Fruit fly (Drosophila melanogaster) whole organism, embryonic: ENCODE results near the gene CG34334.

Source experiments
- Blimp-1 ChIP-seq: fragments of 200-800 bp; sonication (Bioruptor generic); optimal IDR thresholded peaks from 3 replicates; lab custom pipeline; 2018; ENCODE audit warnings: missing biosample characterization, missing genetic modification characterization, mild to moderate bottlenecking, moderate library complexity, missing genetic modification reagents
- CG10274 ChIP-seq: fragments of 200-800 bp; sonication (Bioruptor generic); optimal IDR thresholded peaks from 3 replicates; lab custom pipeline; 2017; ENCODE audit warnings: missing biosample characterization, mild to moderate bottlenecking, missing genetic modification characterization
- CG1233 ChIP-seq: fragments of 200-800 bp; sonication (Bioruptor generic); optimal IDR thresholded peaks from 4 replicates; lab custom pipeline; 2018; ENCODE audit warnings: missing biosample characterization, mild to moderate bottlenecking, missing genetic modification characterization
- CG14014 ChIP-seq: fragments of 200-800 bp; sonication (Bioruptor generic); IDR thresholded peaks from 2 replicates; pipeline ENCODE4 v1.3.6; 2022; ENCODE audit warnings: missing biosample characterization, missing genetic modification characterization
- CG14050 ChIP-seq: fragments of 200-800 bp; sonication (Bioruptor generic); IDR thresholded peaks from 3 replicates; pipeline ENCODE4 v1.3.6; 2022; ENCODE audit warnings: missing biosample characterization, missing genetic modification characterization
- CG14667 ChIP-seq: fragments of 200-800 bp; sonication (Bioruptor generic); IDR thresholded peaks from 2 replicates; pipeline ENCODE4 v1.3.6; 2022; ENCODE audit warnings: missing biosample characterization, missing genetic modification characterization
- CG14860 ChIP-seq: fragments of 200-800 bp; sonication (Bioruptor generic); IDR thresholded peaks from 3 replicates; pipeline ENCODE4 v1.3.6; 2022; ENCODE audit warnings: missing biosample characterization, missing genetic modification characterization; ENCODE audit not compliant: partially characterized antibody
- CG15479 ChIP-seq: fragments of 200-800 bp; sonication (Bioruptor generic); optimal IDR thresholded peaks from 3 replicates; lab custom pipeline; 2019; ENCODE audit warnings: missing biosample characterization, mild to moderate bottlenecking, missing genetic modification characterization, moderate library complexity
- CG15696 ChIP-seq: fragments of 200-800 bp; sonication (Bioruptor generic); optimal IDR thresholded peaks from 2 replicates; lab custom pipeline; 2019; ENCODE audit warnings: missing biosample characterization, mild to moderate bottlenecking, missing genetic modification characterization, moderate library complexity
- CG17912 ChIP-seq: fragments of 200-800 bp; sonication (Bioruptor generic); optimal IDR thresholded peaks from 2 replicates; lab custom pipeline; 2018; ENCODE audit warnings: missing biosample characterization, mild to moderate bottlenecking, missing genetic modification characterization
- CG1832 ChIP-seq: fragments of 200-800 bp; sonication (Bioruptor generic); optimal IDR thresholded peaks from 2 replicates; lab custom pipeline; 2017; ENCODE audit warnings: missing biosample characterization, mild to moderate bottlenecking, missing genetic modification characterization, inconsistent platforms
- CG18619 ChIP-seq: fragments of 200-800 bp; sonication (Bioruptor generic); optimal IDR thresholded peaks from 3 replicates; lab custom pipeline; 2017; ENCODE audit warnings: missing biosample characterization, mild to moderate bottlenecking, missing genetic modification characterization
- CG2129 ChIP-seq: fragments of 200-800 bp; sonication (Bioruptor generic); IDR thresholded peaks from 2 replicates; pipeline ENCODE4 v1.3.6; 2022; ENCODE audit warnings: missing biosample characterization, missing genetic modification characterization; ENCODE audit not compliant: partially characterized antibody
- CG2199 ChIP-seq: fragments of 200-800 bp; sonication (Bioruptor generic); IDR thresholded peaks from 3 replicates; pipeline ENCODE4 v1.3.6; 2022; ENCODE audit warnings: missing biosample characterization, missing genetic modification characterization
- CG3407 ChIP-seq: fragments of 200-800 bp; sonication (Bioruptor generic); optimal IDR thresholded peaks from 2 replicates; lab custom pipeline; 2018; ENCODE audit warnings: missing biosample characterization, mild to moderate bottlenecking, missing genetic modification characterization
- CG43689 ChIP-seq: fragments of 200-800 bp; sonication (Bioruptor generic); IDR thresholded peaks from 2 replicates; pipeline ENCODE4 v1.3.6; 2022; ENCODE audit warnings: missing biosample characterization, missing genetic modification characterization
- CG4854 ChIP-seq: fragments of 200-800 bp; sonication (Bioruptor generic); optimal IDR thresholded peaks from 2 replicates; lab custom pipeline; 2016; ENCODE audit warnings: missing biosample characterization, missing genetic modification characterization, inconsistent platforms
- CG5953 ChIP-seq: fragments of 200-800 bp; sonication (Bioruptor generic); IDR thresholded peaks from 2 replicates; pipeline ENCODE4 v1.3.6; 2022; ENCODE audit warnings: missing biosample characterization, missing genetic modification characterization
- CG7745 ChIP-seq: fragments of 200-800 bp; sonication (Bioruptor generic); optimal IDR thresholded peaks from 2 replicates; lab custom pipeline; 2018; ENCODE audit warnings: missing biosample characterization, mild to moderate bottlenecking, missing genetic modification characterization, moderate library complexity
- CG8290 ChIP-seq, 3 experiments: fragments of 200-800 bp; sonication (Bioruptor generic); optimal IDR thresholded peaks; 2 replicates each; lab custom pipeline; 2016 to 2019; ENCODE audit warnings: missing biosample characterization in 3 of 3, missing genetic modification characterization in 3 of 3, mild to moderate bottlenecking in 2 of 3, moderate library complexity in 1 of 3
- CHES-1-like ChIP-seq: fragments of 200-800 bp; sonication (Bioruptor generic); optimal IDR thresholded peaks from 2 replicates; lab custom pipeline; 2016; ENCODE audit warnings: missing biosample characterization, missing genetic modification characterization
- Dfd ChIP-seq, 2 experiments: fragments of >200 bp; optimal IDR thresholded peaks; 2 replicates each; lab custom pipeline; 2017; ENCODE audit warnings: missing biosample characterization in 2 of 2, missing genetic modification characterization in 2 of 2
- Eip74EF ChIP-seq, 2 experiments: fragments of 200-800 bp in 1 of 2; fragments of >200 bp in 1 of 2; sonication (Bioruptor generic) in 1 of 2; optimal IDR thresholded peaks; 2 replicates each; lab custom pipeline; 2017 to 2019; ENCODE audit warnings: missing biosample characterization in 2 of 2, missing genetic modification characterization in 2 of 2, mild to moderate bottlenecking in 1 of 2, moderate library complexity in 1 of 2
- Ets97D ChIP-seq: fragments of 200-800 bp; sonication (Bioruptor generic); optimal IDR thresholded peaks from 3 replicates; lab custom pipeline; 2016; ENCODE audit warnings: missing biosample characterization, missing genetic modification characterization
- H15 ChIP-seq: fragments of 200-800 bp; sonication (Bioruptor generic); IDR thresholded peaks from 3 replicates; pipeline ENCODE4 v1.3.6; 2022; ENCODE audit warnings: missing biosample characterization, missing genetic modification characterization
- HLH54F ChIP-seq: fragments of 200-800 bp; sonication (Bioruptor generic); optimal IDR thresholded peaks from 3 replicates; lab custom pipeline; 2016; ENCODE audit warnings: missing biosample characterization, missing genetic modification characterization
- Hr3 ChIP-seq: fragments of 200-800 bp; sonication (Bioruptor generic); optimal IDR thresholded peaks from 3 replicates; lab custom pipeline; 2016; ENCODE audit warnings: missing biosample characterization, missing genetic modification characterization
- Hr39 ChIP-seq: fragments of >200 bp; optimal IDR thresholded peaks from 2 replicates; lab custom pipeline; 2017
- Lim3 ChIP-seq: fragments of 200-800 bp; sonication (Bioruptor generic); IDR thresholded peaks from 2 replicates; pipeline ENCODE4 v1.3.6; 2022; ENCODE audit warnings: missing biosample characterization, missing genetic modification characterization
- Nf-YC ChIP-seq: fragments of 200-800 bp; optimal IDR thresholded peaks from 3 replicates; lab custom pipeline; 2019; ENCODE audit warnings: missing biosample characterization, mild to moderate bottlenecking, missing genetic modification characterization, moderate library complexity
- Oli ChIP-seq: fragments of 200-800 bp; sonication (Bioruptor generic); optimal IDR thresholded peaks from 2 replicates; lab custom pipeline; 2018; ENCODE audit warnings: missing biosample characterization, mild to moderate bottlenecking, missing genetic modification characterization, moderate library complexity
- Sox100B ChIP-seq: fragments of 200-800 bp; sonication (Bioruptor generic); optimal IDR thresholded peaks from 3 replicates; lab custom pipeline; 2018; ENCODE audit warnings: missing biosample characterization, mild to moderate bottlenecking, missing genetic modification characterization
- TFAM ChIP-seq: fragments of 200-800 bp; sonication (Bioruptor generic); optimal IDR thresholded peaks from 2 replicates; lab custom pipeline; 2017; ENCODE audit warnings: missing biosample characterization, missing genetic modification characterization, inconsistent platforms
- chm ChIP-seq: fragments of 200-800 bp; sonication (Bioruptor generic); IDR thresholded peaks from 2 replicates; pipeline ENCODE4 v1.3.6; 2022; ENCODE audit warnings: missing biosample characterization, missing genetic modification characterization
- eve ChIP-seq, 2 experiments: fragments of >200 bp; optimal IDR thresholded peaks; 2 replicates each; lab custom pipeline; 2017; ENCODE audit warnings: missing biosample characterization in 2 of 2, missing genetic modification characterization in 2 of 2
- fd102C ChIP-seq: fragments of 200-800 bp; sonication (Bioruptor generic); optimal IDR thresholded peaks from 2 replicates; lab custom pipeline; 2018; ENCODE audit warnings: missing biosample characterization, mild to moderate bottlenecking, missing genetic modification characterization, moderate library complexity
- hth ChIP-seq: fragments of >200 bp; optimal IDR thresholded peaks from 2 replicates; lab custom pipeline; 2017; ENCODE audit warnings: inconsistent platforms
- mirr ChIP-seq: fragments of 200-800 bp; sonication (Bioruptor generic); optimal IDR thresholded peaks from 3 replicates; lab custom pipeline; 2018; ENCODE audit warnings: missing biosample characterization, mild to moderate bottlenecking, missing genetic modification characterization
- oc ChIP-seq: fragments of 200-800 bp; sonication (Bioruptor generic); optimal IDR thresholded peaks from 2 replicates; lab custom pipeline; 2018; ENCODE audit warnings: missing biosample characterization, mild to moderate bottlenecking, missing genetic modification characterization, moderate library complexity
- pan ChIP-seq, 4 experiments: fragments of >200 bp in 3 of 4; fragments of 200-800 bp in 1 of 4; sonication (Bioruptor generic) in 1 of 4; optimal IDR thresholded peaks in 3 of 4; IDR thresholded peaks in 1 of 4; 2 replicates each; pipeline versions ENCODE4 v1.3.6 to Lab custom; 2017 to 2022; ENCODE audit warnings: missing biosample characterization in 2 of 4, missing genetic modification characterization in 2 of 4, mixed read lengths in 1 of 4
- phol ChIP-seq: fragments of 200-800 bp; sonication (Bioruptor generic); optimal IDR thresholded peaks from 3 replicates; lab custom pipeline; 2018; ENCODE audit warnings: missing biosample characterization, mild to moderate bottlenecking, missing genetic modification characterization, moderate library complexity
- ranshi ChIP-seq: fragments of 200-800 bp; sonication (Bioruptor generic); IDR thresholded peaks from 2 replicates; pipeline ENCODE4 v1.3.6; 2022; ENCODE audit warnings: missing biosample characterization, missing genetic modification characterization
- schlank ChIP-seq: fragments of 200-800 bp; sonication (Bioruptor generic); optimal IDR thresholded peaks from 2 replicates; lab custom pipeline; 2018; ENCODE audit warnings: missing biosample characterization, mild to moderate bottlenecking, missing genetic modification characterization
- sens-2 ChIP-seq: fragments of 200-800 bp; sonication (Bioruptor generic); IDR thresholded peaks from 2 replicates; pipeline ENCODE4 v1.3.6; 2022; ENCODE audit warnings: missing biosample characterization, missing genetic modification characterization
- slp2 ChIP-seq: fragments of 200-800 bp; sonication (Bioruptor generic); optimal IDR thresholded peaks from 2 replicates; lab custom pipeline; 2016; ENCODE audit warnings: missing biosample characterization, missing genetic modification characterization
- sna ChIP-seq: fragments of 200-800 bp; sonication (Bioruptor generic); IDR thresholded peaks from 2 replicates; pipeline ENCODE4 v1.3.6; 2022; ENCODE audit warnings: missing biosample characterization, missing genetic modification characterization; ENCODE audit not compliant: partially characterized antibody
- stwl ChIP-seq: fragments of 200-800 bp; sonication (Bioruptor generic); optimal IDR thresholded peaks from 3 replicates; lab custom pipeline; 2018; ENCODE audit warnings: missing biosample characterization, mild to moderate bottlenecking, missing genetic modification characterization, moderate library complexity
- tin ChIP-seq: fragments of 200-800 bp; sonication (Bioruptor generic); optimal IDR thresholded peaks from 3 replicates; lab custom pipeline; 2016; ENCODE audit warnings: missing biosample characterization, missing genetic modification characterization
- wek ChIP-seq: fragments of 200-800 bp; sonication (Bioruptor generic); optimal IDR thresholded peaks from 3 replicates; lab custom pipeline; 2018; ENCODE audit warnings: missing biosample characterization, mild to moderate bottlenecking, missing genetic modification characterization, moderate library complexity
- z ChIP-seq: fragments of 200-800 bp; sonication (Bioruptor generic); IDR thresholded peaks from 3 replicates; pipeline ENCODE4 v1.3.6; 2022; ENCODE audit warnings: missing biosample characterization, missing genetic modification characterization

The CG34334 gene

DNA sequence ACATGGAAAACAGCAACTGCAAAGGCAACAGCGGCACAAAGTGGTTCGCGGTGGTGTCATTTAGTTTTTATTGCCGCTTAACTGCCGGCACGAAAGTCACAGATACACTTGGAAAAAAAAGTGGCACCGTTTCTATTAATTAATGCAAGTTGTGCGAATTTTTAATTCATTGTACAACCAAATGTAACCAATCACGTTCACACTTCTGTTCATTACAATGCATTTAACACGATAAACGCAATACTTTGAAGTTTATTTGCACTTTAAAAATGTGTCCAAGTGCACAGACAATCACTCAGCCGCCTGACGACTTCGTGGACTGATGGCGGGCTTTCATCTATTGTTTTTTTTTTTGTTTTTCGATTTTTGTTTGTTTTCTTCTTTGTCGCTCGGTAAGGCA is 39.1 kb upstream of the CG34334 start (continued):
- TF ChIP-seq CG15696 (no peak), Hr3 (GFP tag; lab: Kevin White, UChicago) (peak; percentile 34), Nf-YC (tag; lab: Kevin White, UChicago) (no peak), tin (peak; percentile 57), CG17912 (GFP tag; lab: Kevin White, UChicago) (no peak), pan (optimal IDR thresholded peaks at IDR 0.05; lab: Kevin White, UChicago) (no peak), pan (GFP tag; optimal IDR thresholded peaks at IDR 0.05 in 1 of 2, IDR thresholded peaks at IDR 0.05 in 1 of 2) (peak in 1 of 2 experiments; percentile 48), chm (GFP tag; lab: Robert Waterston, UW) (no peak), HLH54F (GFP tag; lab: Kevin White, UChicago) (no peak), oc (peak; percentile 36), eve (GFP tag; optimal IDR thresholded peaks at IDR 0.05; lab: Kevin White, UChicago) (peak in 1 of 2 experiments; percentile 66), sens-2 (peak; percentile 63; the same call in 1 of the 2 replicates), Oli (tag; lab: Kevin White, UChicago) (peak; percentile 74), Eip74EF (GFP tag; optimal IDR thresholded peaks at IDR 0.05; lab: Kevin White, UChicago) (peak in 1 of 2 experiments; percentile 42), Hr39 (no peak), CG43689 (GFP tag; lab: Robert Waterston, UW) (no peak), CG4854 (GFP tag; lab: Kevin White, UChicago) (peak; percentile 33), wek (GFP tag; lab: Kevin White, UChicago) (no peak), Sox100B (GFP tag; lab: Kevin White, UChicago) (peak; percentile 57), CG15479 (GFP tag; lab: Kevin White, UChicago) (no peak), Ets97D (GFP tag; lab: Kevin White, UChicago) (no peak), CG3407 (GFP tag; lab: Kevin White, UChicago) (peak; percentile 52), CG14667 (peak; percentile 29; the same call in 1 of the 2 replicates), CG14050 (GFP tag; lab: Robert Waterston, UW) (peak; percentile 39; the same call in 1 of the 3 replicates), CG10274 (GFP tag; lab: Kevin White, UChicago) (no peak), schlank (tag; lab: Kevin White, UChicago) (no peak), H15 (no peak), mirr (no peak), sna (no peak), CG1233 (peak; percentile 28), CG14014 (GFP tag; lab: Robert Waterston, UW) (no peak), z (GFP tag; lab: Robert Waterston, UW) (no peak), ranshi (GFP tag; lab: Robert Waterston, UW) (0 out of 2 replicates have a peak, but pooled peaks have one; percentile 12), stwl (tag; lab: Kevin White, UChicago) (no peak), CG1832 (GFP tag; lab: Kevin White, UChicago) (no peak), Dfd (GFP tag; optimal IDR thresholded peaks at IDR 0.05; lab: Kevin White, UChicago) (no peak), hth (lab: Kevin White, UChicago) (no peak), fd102C (no peak), Blimp-1 (GFP tag; lab: Kevin White, UChicago) (peak; percentile 70), CG8290 (GFP tag; optimal IDR thresholded peaks at IDR 0.05; lab: Kevin White, UChicago) (no peak), CG8290 (tag; optimal IDR thresholded peaks at IDR 0.05; lab: Kevin White, UChicago) (peak in 1 of 2 experiments; percentile 63), slp2 (peak; percentile 24), CG5953 (GFP tag; lab: Robert Waterston, UW) (peak; percentile 49; the same call in 1 of the 2 replicates), CG2199 (GFP tag; lab: Robert Waterston, UW) (no peak), CHES-1-like (no peak), TFAM (GFP tag; lab: Kevin White, UChicago) (no peak), CG18619 (peak; percentile 2), CG2129 (GFP tag; lab: Robert Waterston, UW) (no peak), phol (tag; lab: Kevin White, UChicago) (peak; percentile 74), Lim3 (GFP tag; lab: Robert Waterston, UW) (no peak), CG7745 (tag; lab: Kevin White, UChicago) (no peak), CG14860 (GFP tag; lab: Robert Waterston, UW) (no peak)
